Worm (Caenorhabditis elegans) whole organism, dauer: ENCODE data around the gene oac-1.

Experiments
- unc-62 ChIP-seq: sonication (generic microtip); optimal IDR thresholded peaks from 2 replicates; lab custom pipeline; 2017; ENCODE audit warnings: missing biosample characterization, missing genetic modification reagents, missing genetic modification characterization

oac-1 gene

ce11 chrV:19509061-19509460 lies 46.7 kb downstream of the oac-1 start:
- TF ChIP-seq unc-62 (GFP tag; lab: Kevin White, UChicago) = no peak

- TF ChIP-seq unc-62 (GFP tag; lab: Kevin White, UChicago) = no peak
Measured at ce11 chrV:19502579-19503151, 53.1 kb downstream of the oac-1 start, which contains the start of gene Y43F8B.3. Gene Y43F8B.3 (plus strand): TSS chrV:19503101.

- no peak for TF ChIP-seq unc-62 (GFP tag; lab: Kevin White, UChicago)
Measured at ce11 chrV:19501389-19501788, 54.4 kb downstream of the oac-1 start.
